Worm (Caenorhabditis elegans) whole organism, early embryonic: Measurements from ENCODE around the gene srw-87.

Source experiments
- aly-1 ChIP-seq: sonication (generic microtip); optimal IDR thresholded peaks from 2 replicates; lab custom pipeline; 2016; ENCODE audit warnings: missing genetic modification characterization, missing compliant biosample characterization
- ama-1 ChIP-seq: fragments of 150-350 bp; optimal IDR thresholded peaks from 2 replicates; lab custom pipeline; 2014
- ceh-36 ChIP-seq: sonication (generic microtip); optimal IDR thresholded peaks from 2 replicates; lab custom pipeline; 2016; ENCODE audit warnings: missing genetic modification characterization, inconsistent platforms, missing compliant biosample characterization
- ets-7 ChIP-seq: sonication (generic microtip); optimal IDR thresholded peaks from 2 replicates; lab custom pipeline; 2016; ENCODE audit warnings: missing genotype, missing genetic modification characterization, missing compliant biosample characterization
- flt-1 ChIP-seq: fragments of 200-800 bp; sonication (Bioruptor generic); IDR thresholded peaks from 2 replicates; pipeline ENCODE4 v1.3.6; 2022; ENCODE audit warnings: missing genetic modification characterization, missing compliant biosample characterization
- hmbx-1 ChIP-seq: sonication (generic microtip); optimal IDR thresholded peaks from 2 replicates; lab custom pipeline; 2016; ENCODE audit warnings: mild to moderate bottlenecking, missing genetic modification characterization, missing compliant biosample characterization
- hmg-4 ChIP-seq: fragments of 200-800 bp; sonication (Bioruptor generic); optimal IDR thresholded peaks from 2 replicates; lab custom pipeline; 2018; ENCODE audit warnings: mild to moderate bottlenecking, missing genetic modification characterization, missing compliant biosample characterization
- hnd-1 ChIP-seq: sonication (generic microtip); optimal IDR thresholded peaks from 2 replicates; lab custom pipeline; 2016; ENCODE audit warnings: missing genetic modification characterization, missing compliant biosample characterization
- pes-1 ChIP-seq: fragments of 200-800 bp; sonication (Bioruptor generic); IDR thresholded peaks from 2 replicates; pipeline ENCODE4 v1.3.6; 2022; ENCODE audit warnings: missing genetic modification reagents, missing genetic modification characterization, missing compliant biosample characterization
- tbx-11 ChIP-seq: fragments of 200-800 bp; sonication (Bioruptor generic); IDR thresholded peaks from 2 replicates; pipeline ENCODE4 v1.3.6; 2022; ENCODE audit warnings: missing genetic modification characterization, missing compliant biosample characterization
- tbx-37 ChIP-seq: fragments of 200-800 bp; sonication (Bioruptor generic); conservative IDR thresholded peaks from 2 replicates; pipeline ENCODE4 v1.3.6; 2022; ENCODE audit warnings: missing genetic modification reagents, missing genetic modification characterization, missing compliant biosample characterization
- tra-4 ChIP-seq: sonication (generic microtip); optimal IDR thresholded peaks from 2 replicates; lab custom pipeline; 2017; ENCODE audit warnings: missing genetic modification characterization, missing compliant biosample characterization

ce11 chrV:16287619-16288018 lies 48.8 kb upstream of the srw-87 start, which contains the start of gene F28G4.3:
- TF ChIP-seq hnd-1 = no peak
- TF ChIP-seq ama-1 = no peak
- TF ChIP-seq tra-4 (tag; lab: Kevin White, UChicago) = no peak
- no peak for TF ChIP-seq tbx-11 (GFP tag; lab: Robert Waterston, UW)
- no peak for TF ChIP-seq flt-1 (GFP tag; lab: Robert Waterston, UW)
- no peak for TF ChIP-seq tbx-37 (GFP tag; lab: Robert Waterston, UW)
- TF ChIP-seq hmg-4 (GFP tag; lab: Kevin White, UChicago) = no peak
- no peak for TF ChIP-seq ceh-36 (tag; lab: Kevin White, UChicago)
- TF ChIP-seq hmbx-1 = no peak
- no peak for TF ChIP-seq ets-7 (tag; lab: Kevin White, UChicago)
- no peak for TF ChIP-seq pes-1 (GFP tag; lab: Robert Waterston, UW)
- no peak for TF ChIP-seq aly-1
